Worm (Caenorhabditis elegans): ENCODE data around the gene dnj-10.

dnj-10 gene

DNA sequence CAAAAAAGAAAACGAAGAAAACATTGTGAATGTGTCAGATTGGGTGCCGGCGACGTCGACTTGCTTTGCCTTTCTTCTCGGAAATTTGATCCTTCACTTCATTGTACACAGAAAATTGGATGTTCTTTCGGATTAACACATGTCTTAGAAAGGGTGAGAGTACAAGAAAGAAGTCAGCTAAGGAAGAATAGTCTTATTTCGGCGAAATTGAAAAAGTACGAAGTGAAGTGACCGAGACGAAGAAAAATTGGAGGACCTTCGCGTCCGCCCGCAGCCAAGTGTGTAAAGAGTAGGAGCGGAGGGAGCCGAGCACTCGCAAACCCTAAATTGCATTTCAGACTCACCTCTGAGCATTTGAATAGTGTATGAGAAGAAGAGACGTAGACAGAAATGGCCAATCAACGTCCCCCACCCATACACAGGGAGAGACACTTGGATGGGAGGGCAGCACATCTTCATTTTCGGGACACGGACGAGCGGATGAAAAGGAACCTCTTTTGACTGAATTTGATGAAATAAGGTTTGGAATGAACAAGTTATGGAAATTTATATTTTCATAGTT lies 42.3 kb upstream of the dnj-10 start, which contains the start of gene glr-1:
glr-1 (minus strand) TSS at position 51 of the 562 bp plus-strand sequence.
- 0 out of 2 replicates have a peak, but pooled peaks have one; percentile 17 for TF ChIP-seq lag-1 (GFP tag; IDR thresholded peaks at IDR 0.05)
- TF ChIP-seq ekl-4 (GFP tag; IDR thresholded peaks at IDR 0.05) = no peak

DNA sequence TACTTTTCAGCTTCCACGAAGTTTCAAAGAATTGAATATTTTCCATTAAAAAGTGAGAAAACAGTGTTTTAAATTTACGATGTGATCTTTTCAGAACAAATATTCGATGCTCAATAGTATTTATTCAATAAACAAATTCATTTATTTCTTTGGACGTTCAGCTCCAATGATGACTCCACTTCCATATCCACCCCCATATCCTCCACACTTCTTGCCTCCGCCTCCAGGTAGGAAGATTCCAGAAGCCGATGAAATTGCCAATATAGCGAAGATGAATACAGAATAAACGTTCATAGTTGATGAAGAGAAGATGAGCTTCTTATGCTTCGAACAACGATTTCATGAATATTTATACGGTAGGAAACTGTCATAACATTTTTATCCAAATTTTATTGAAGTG lies 41.8 kb upstream of the dnj-10 start, which contains the start of gene fip-3:
fip-3 (minus strand) TSS at position 294 of the 400 bp plus-strand sequence.
- TF ChIP-seq mcd-1 (GFP tag; IDR thresholded peaks at IDR 0.05) (no peak), dox-1 (GFP tag; IDR thresholded peaks at IDR 0.05) (no peak), F23B12.7 (tag; optimal IDR thresholded peaks at IDR 0.05; ENCODE audit: insufficient read depth) (no peak), B0035.1 (tag; optimal IDR thresholded peaks at IDR 0.05) (no peak), ztf-22 (GFP tag; optimal IDR thresholded peaks at IDR 0.05) (no peak), akir-1 (GFP tag; optimal IDR thresholded peaks at IDR 0.05) (no peak), nhr-90 (tag; optimal IDR thresholded peaks at IDR 0.05) (no peak), Y95B8A.8 (GFP tag; IDR thresholded peaks at IDR 0.05) (no peak), lin-40 (tag; optimal IDR thresholded peaks at IDR 0.05) (no peak)

ce11 chrIII:8590882-8591281 lies 40.1 kb upstream of the dnj-10 start, which contains the start of gene fipr-16:
Gene fipr-16 (minus strand): TSS chrIII:8590982.
- no peak for TF ChIP-seq madf-3 (GFP tag; IDR thresholded peaks at IDR 0.05)
- no peak for TF ChIP-seq F22D6.2 (tag; optimal IDR thresholded peaks at IDR 0.05)
- no peak for TF ChIP-seq aptf-2 (GFP tag; conservative IDR thresholded peaks at IDR 0.05)
- TF ChIP-seq hsf-1 (GFP tag; IDR thresholded peaks at IDR 0.05) = no peak
- TF ChIP-seq unc-130 (GFP tag; optimal IDR thresholded peaks at IDR 0.05) = no peak
- TF ChIP-seq efl-1 (GFP tag; optimal IDR thresholded peaks at IDR 0.05) = no peak
- TF ChIP-seq hrde-1 (tag; optimal IDR thresholded peaks at IDR 0.05; ENCODE audit: borderline replicate concordance) = no peak
- no peak for TF ChIP-seq tlf-1 (GFP tag; optimal IDR thresholded peaks at IDR 0.05)
- no peak for TF ChIP-seq pbrm-1 (GFP tag; IDR thresholded peaks at IDR 0.05)
- no peak for TF ChIP-seq ZK185.1 (tag; optimal IDR thresholded peaks at IDR 0.05; ENCODE audit: poor library complexity, severe bottlenecking)
- no peak for TF ChIP-seq let-526 (GFP tag; IDR thresholded peaks at IDR 0.05)
- no peak for TF ChIP-seq dpff-1 (tag; optimal IDR thresholded peaks at IDR 0.05)
- TF ChIP-seq ama-1 (optimal IDR thresholded peaks at IDR 0.05) = no peak
- TF ChIP-seq ama-1 (GFP tag; optimal IDR thresholded peaks at IDR 0.05) = no peak
- no peak for TF ChIP-seq egl-44 (GFP tag; IDR thresholded peaks at IDR 0.05)
- no peak for TF ChIP-seq ceh-100 (GFP tag; IDR thresholded peaks at IDR 0.05)
- TF ChIP-seq lag-1 (GFP tag; IDR thresholded peaks at IDR 0.05) = no peak
- TF ChIP-seq die-1 (tag; optimal IDR thresholded peaks at IDR 0.05) = no peak
- no peak for TF ChIP-seq F57C9.4 (tag; optimal IDR thresholded peaks at IDR 0.05)
- TF ChIP-seq snpc-3.4 (tag; optimal IDR thresholded peaks at IDR 0.05) = no peak
- TF ChIP-seq rcor-1 (GFP tag; IDR thresholded peaks at IDR 0.05) = no peak

ce11 chrIII:8593620-8594019 lies 37.3 kb upstream of the dnj-10 start, which contains the start of gene C06E1.7:
Gene C06E1.7 (minus strand): TSS chrIII:8593720.
- TF ChIP-seq ceh-27 (GFP tag; optimal IDR thresholded peaks at IDR 0.05) = no peak
- no peak for TF ChIP-seq lin-26 (GFP tag; IDR thresholded peaks at IDR 0.05)
- TF ChIP-seq F37B4.10 (GFP tag; IDR thresholded peaks at IDR 0.05) = no peak
- no peak for TF ChIP-seq attf-3 (GFP tag; conservative IDR thresholded peaks at IDR 0.05)
- TF ChIP-seq unc-130 (GFP tag; optimal IDR thresholded peaks at IDR 0.05) = no peak
- TF ChIP-seq bed-2 (GFP tag; IDR thresholded peaks at IDR 0.05) = no peak
- no peak for TF ChIP-seq die-1 (tag; optimal IDR thresholded peaks at IDR 0.05)
- TF ChIP-seq aptf-3 (GFP tag; IDR thresholded peaks at IDR 0.05) = no peak
- TF ChIP-seq C17E4.6 (GFP tag; IDR thresholded peaks at IDR 0.05) = no peak
- TF ChIP-seq B0336.3 (GFP tag; IDR thresholded peaks at IDR 0.05) = no peak
- no peak for TF ChIP-seq ceh-79 (tag; optimal IDR thresholded peaks at IDR 0.05)
- no peak for TF ChIP-seq atf-7 (tag; optimal IDR thresholded peaks at IDR 0.05)
- TF ChIP-seq let-526 (GFP tag; IDR thresholded peaks at IDR 0.05) = no peak
- TF ChIP-seq Y95B8A.8 (GFP tag; IDR thresholded peaks at IDR 0.05) = no peak
- TF ChIP-seq F57C9.4 (tag; optimal IDR thresholded peaks at IDR 0.05) = no peak
- no peak for TF ChIP-seq C06A6.2 (GFP tag; conservative IDR thresholded peaks at IDR 0.05)
- no peak for TF ChIP-seq somi-1 (GFP tag; optimal IDR thresholded peaks at IDR 0.05)
- no peak for TF ChIP-seq ccch-3 (GFP tag; optimal IDR thresholded peaks at IDR 0.05)
- TF ChIP-seq cebp-2 (GFP tag; IDR thresholded peaks at IDR 0.05) = no peak

Data from whole organism, young adult.